Fruit fly (Drosophila melanogaster): ENCODE measurements around the gene m.

DNA sequence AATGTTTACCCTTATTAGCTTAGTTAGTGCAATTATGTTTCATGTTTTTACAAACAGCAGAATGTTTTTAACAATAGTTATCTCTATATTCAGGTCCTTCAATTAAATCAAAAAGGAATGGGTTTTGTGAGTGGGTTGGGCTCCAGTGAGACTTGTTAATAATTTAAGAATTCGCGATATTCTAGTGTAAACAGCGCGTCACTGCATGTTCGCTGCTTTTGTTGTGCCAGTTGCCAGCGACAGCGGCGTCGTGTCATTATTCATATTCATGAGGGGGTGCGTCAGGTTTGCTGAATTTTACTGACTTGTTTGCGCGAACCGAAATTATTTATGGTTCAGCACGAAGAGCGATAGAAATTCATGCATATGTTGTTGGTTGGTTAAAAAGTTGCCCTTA is 38.8 kb upstream of the m start, which contains the start of gene Amun:
- TF ChIP-seq CG15696 (tag; optimal IDR thresholded peaks at IDR 0.05) (no peak), HLH4C (GFP tag; IDR thresholded peaks at IDR 0.05; ENCODE audit: partially characterized antibody) (no peak), CG2889 (GFP tag; IDR thresholded peaks at IDR 0.05) (no peak), gem (tag; optimal IDR thresholded peaks at IDR 0.05) (peak; percentile 32), Meics (GFP tag; optimal IDR thresholded peaks at IDR 0.05) (no peak), CG8290 (GFP tag; optimal IDR thresholded peaks at IDR 0.05) (no peak), CG8290 (tag; optimal IDR thresholded peaks at IDR 0.05) (peak in 1 of 2 experiments; percentile 56), Pdp1 (GFP tag; optimal IDR thresholded peaks at IDR 0.05) (peak in 1 of 2 experiments; percentile 35), ro (GFP tag; IDR thresholded peaks at IDR 0.05) (no peak), Mrtf (GFP tag; IDR thresholded peaks at IDR 0.05) (peak; percentile 58; the same call in 2 of the 3 replicates), Stat92E (GFP tag; optimal IDR thresholded peaks at IDR 0.05) (no peak), maf-S (GFP tag; optimal IDR thresholded peaks at IDR 0.05) (no peak), CG1024 (GFP tag; IDR thresholded peaks at IDR 0.05) (no peak), Elba2 (GFP tag; optimal IDR thresholded peaks at IDR 0.05) (no peak), Myb (GFP tag; optimal IDR thresholded peaks at IDR 0.05) (no peak)
